Worm (Caenorhabditis elegans) whole organism, L2 larva: Measurements from ENCODE around the gene hat-1.
"Not testable (repeated sequence)": the region's sequence is repeated elsewhere in the genome, so short reads cannot be mapped to it uniquely, and the experiment has no call there.

ENCODE experiments used
- C34F6.9 ChIP-seq: fragments of 150-350 bp; optimal IDR thresholded peaks from 2 replicates; lab custom pipeline; 2014; ENCODE audit warnings: missing biosample characterization, missing genetic modification characterization
- F13H6.1 ChIP-seq: sonication (generic microtip); optimal IDR thresholded peaks from 2 replicates; lab custom pipeline; 2016; ENCODE audit warnings: missing genetic modification characterization, missing compliant biosample characterization
- Y55F3AM.14 ChIP-seq: fragments of 200-800 bp; sonication (Bioruptor generic); optimal IDR thresholded peaks from 2 replicates; lab custom pipeline; 2018; ENCODE audit warnings: mild to moderate bottlenecking, missing genetic modification characterization, missing compliant biosample characterization
- alr-1 ChIP-seq: fragments of 150-350 bp; optimal IDR thresholded peaks from 2 replicates; lab custom pipeline; 2014; ENCODE audit warnings: missing biosample characterization, missing genetic modification characterization
- aly-2 ChIP-seq: fragments of 150-350 bp; optimal IDR thresholded peaks from 2 replicates; lab custom pipeline; 2014; ENCODE audit warnings: missing biosample characterization, missing genetic modification characterization
- ceh-16 ChIP-seq: fragments of 150-350 bp; optimal IDR thresholded peaks from 2 replicates; lab custom pipeline; 2014; ENCODE audit warnings: missing biosample characterization, missing genetic modification characterization
- ceh-82 ChIP-seq: fragments of 150-350 bp; optimal IDR thresholded peaks from 2 replicates; lab custom pipeline; 2014; ENCODE audit warnings: missing biosample characterization, missing genetic modification characterization
- crh-2 ChIP-seq: sonication (generic microtip); optimal IDR thresholded peaks from 2 replicates; lab custom pipeline; 2017; ENCODE audit warnings: missing biosample characterization, missing genetic modification characterization
- egl-27 ChIP-seq: sonication (generic microtip); optimal IDR thresholded peaks from 3 replicates; lab custom pipeline; 2017; ENCODE audit warnings: missing biosample characterization, missing genetic modification reagents, missing genetic modification characterization
- elt-1 ChIP-seq: fragments of 150-350 bp; optimal IDR thresholded peaks from 2 replicates; lab custom pipeline; 2014; ENCODE audit warnings: missing biosample characterization, missing genetic modification characterization
- elt-3 ChIP-seq: sonication (generic microtip); optimal IDR thresholded peaks from 2 replicates; lab custom pipeline; 2017; ENCODE audit warnings: missing biosample characterization, missing genetic modification characterization
- fos-1 ChIP-seq: fragments of 150-350 bp; optimal IDR thresholded peaks from 2 replicates; lab custom pipeline; 2014; ENCODE audit warnings: missing biosample characterization, missing genetic modification characterization
- gmeb-1 ChIP-seq: fragments of 150-350 bp; optimal IDR thresholded peaks from 2 replicates; lab custom pipeline; 2014; ENCODE audit warnings: missing biosample characterization, missing genetic modification characterization
- lin-11 ChIP-seq: fragments of 150-350 bp; sonication (generic microtip); optimal IDR thresholded peaks from 2 replicates; lab custom pipeline; 2014; ENCODE audit warnings: missing biosample characterization, missing genetic modification characterization, inconsistent platforms, mixed read lengths
- lin-13 ChIP-seq: fragments of 150-350 bp; optimal IDR thresholded peaks from 2 replicates; lab custom pipeline; 2014; ENCODE audit warnings: missing biosample characterization, missing genetic modification reagents, missing genetic modification characterization
- lsy-2 ChIP-seq, 2 experiments: fragments of 150-350 bp in 1 of 2; sonication (generic microtip) in 1 of 2; optimal IDR thresholded peaks; 2 replicates each; lab custom pipeline; 2014 to 2017; ENCODE audit warnings: missing biosample characterization in 2 of 2, missing genetic modification characterization in 2 of 2
- mab-5 ChIP-seq: fragments of 150-350 bp; optimal IDR thresholded peaks from 2 replicates; lab custom pipeline; 2014; ENCODE audit warnings: missing biosample characterization, missing genetic modification characterization
- nhr-11 ChIP-seq: fragments of 150-350 bp; optimal IDR thresholded peaks from 2 replicates; lab custom pipeline; 2014; ENCODE audit warnings: missing biosample characterization, missing genetic modification characterization
- nhr-12 ChIP-seq: fragments of 150-350 bp; optimal IDR thresholded peaks from 2 replicates; lab custom pipeline; 2014; ENCODE audit warnings: missing biosample characterization, missing genetic modification characterization
- nhr-23 ChIP-seq: fragments of 150-350 bp; optimal IDR thresholded peaks from 2 replicates; lab custom pipeline; 2014; ENCODE audit warnings: missing biosample characterization, missing genetic modification reagents, missing genetic modification characterization
- nhr-237 ChIP-seq: fragments of 150-350 bp; optimal IDR thresholded peaks from 2 replicates; lab custom pipeline; 2014; ENCODE audit warnings: missing biosample characterization, missing genetic modification characterization
- nhr-25 ChIP-seq: fragments of 150-350 bp; sonication (generic microtip); optimal IDR thresholded peaks from 3 replicates; lab custom pipeline; 2014; ENCODE audit warnings: missing biosample characterization, missing genetic modification characterization
- nhr-6 ChIP-seq: fragments of 150-350 bp; optimal IDR thresholded peaks from 2 replicates; lab custom pipeline; 2014; ENCODE audit warnings: missing biosample characterization, missing genetic modification characterization
- sem-4 ChIP-seq: fragments of 150-350 bp; optimal IDR thresholded peaks from 2 replicates; lab custom pipeline; 2014; ENCODE audit warnings: missing biosample characterization, missing genetic modification reagents, missing genetic modification characterization
- skn-1 ChIP-seq: sonication (generic microtip); optimal IDR thresholded peaks from 2 replicates; lab custom pipeline; 2017; ENCODE audit warnings: missing biosample characterization, missing genetic modification characterization
- sma-3 ChIP-seq: sonication (generic microtip); optimal IDR thresholded peaks from 2 replicates; lab custom pipeline; 2016; ENCODE audit warnings: missing genetic modification reagents, missing genetic modification characterization, missing compliant biosample characterization
- snpc-4 ChIP-seq: fragments of 150-350 bp; optimal IDR thresholded peaks from 2 replicates; lab custom pipeline; 2014; ENCODE audit warnings: missing biosample characterization, missing genetic modification characterization
- unc-55 ChIP-seq: fragments of 150-350 bp; sonication (generic microtip); optimal IDR thresholded peaks from 3 replicates; lab custom pipeline; 2014; ENCODE audit warnings: missing biosample characterization, missing genetic modification reagents, missing genetic modification characterization
- ztf-1 ChIP-seq: fragments of 200-800 bp; sonication (Bioruptor generic); conservative IDR thresholded peaks from 2 replicates; pipeline ENCODE4 v1.3.6; 2022; ENCODE audit warnings: missing genetic modification characterization, missing compliant biosample characterization
- ztf-11 ChIP-seq: sonication (generic microtip); optimal IDR thresholded peaks from 2 replicates; lab custom pipeline; 2017; ENCODE audit warnings: missing biosample characterization, missing genetic modification characterization

The hat-1 gene

ce11 chrIII:10451012-10451411 is 44.0 kb upstream of the hat-1 start, which contains the start of gene H04D03.4:
TSS of gene H04D03.4 (minus strand) at chrIII:10451112.
- no peak for TF ChIP-seq ztf-11 (tag; lab: Kevin White, UChicago)
- TF ChIP-seq sem-4 (tag; lab: Kevin White, UChicago) = no peak
- TF ChIP-seq nhr-12 (tag; lab: Kevin White, UChicago) = no peak
- no peak for TF ChIP-seq elt-3 (tag; lab: Kevin White, UChicago)
- no peak for TF ChIP-seq nhr-25
- no peak for TF ChIP-seq fos-1
- no peak for TF ChIP-seq lin-13
- no peak for TF ChIP-seq elt-1 (tag; lab: Kevin White, UChicago)
- no peak for TF ChIP-seq nhr-6 (tag; lab: Kevin White, UChicago)
- no peak for TF ChIP-seq ztf-1 (GFP tag; lab: Robert Waterston, UW)
- no peak for TF ChIP-seq F13H6.1 (tag; lab: Kevin White, UChicago)
- no peak for TF ChIP-seq aly-2 (tag; lab: Kevin White, UChicago)
- TF ChIP-seq ceh-16 = no peak
- no peak for TF ChIP-seq ceh-82
- no peak for TF ChIP-seq nhr-11 (tag; lab: Kevin White, UChicago)
- TF ChIP-seq Y55F3AM.14 = no peak
- TF ChIP-seq egl-27 (tag; lab: Kevin White, UChicago) = no peak

DNA sequence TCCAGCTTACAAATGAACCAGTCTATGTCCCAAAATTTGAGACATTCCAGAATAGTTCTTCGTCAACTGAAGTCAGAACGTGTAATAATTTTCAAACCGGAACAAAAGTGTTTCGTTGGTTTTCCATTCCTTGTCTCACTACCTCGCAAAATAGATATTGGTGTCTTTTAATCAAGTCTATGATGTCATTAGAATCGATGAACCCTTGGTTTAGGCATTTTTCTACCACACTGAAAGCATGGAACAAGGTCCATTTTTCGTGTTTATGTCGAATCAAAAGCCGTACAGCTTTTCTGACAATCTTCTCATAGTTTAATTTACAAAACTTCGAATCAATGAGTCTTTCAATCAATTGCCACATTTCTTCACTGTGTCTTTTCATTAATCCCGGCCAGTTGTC is 39.7 kb upstream of the hat-1 start, which contains the start of gene H04D03.7:
Gene H04D03.7, minus strand, starts transcription at position 101 of the 400 bp plus-strand sequence.
- TF ChIP-seq nhr-237 (tag; lab: Kevin White, UChicago) (no peak), snpc-4 (tag; lab: Kevin White, UChicago) (no peak), ceh-16 (no peak), crh-2 (tag; lab: Kevin White, UChicago) (no peak), lin-13 (no peak), nhr-23 (tag; lab: Kevin White, UChicago) (no peak)

DNA sequence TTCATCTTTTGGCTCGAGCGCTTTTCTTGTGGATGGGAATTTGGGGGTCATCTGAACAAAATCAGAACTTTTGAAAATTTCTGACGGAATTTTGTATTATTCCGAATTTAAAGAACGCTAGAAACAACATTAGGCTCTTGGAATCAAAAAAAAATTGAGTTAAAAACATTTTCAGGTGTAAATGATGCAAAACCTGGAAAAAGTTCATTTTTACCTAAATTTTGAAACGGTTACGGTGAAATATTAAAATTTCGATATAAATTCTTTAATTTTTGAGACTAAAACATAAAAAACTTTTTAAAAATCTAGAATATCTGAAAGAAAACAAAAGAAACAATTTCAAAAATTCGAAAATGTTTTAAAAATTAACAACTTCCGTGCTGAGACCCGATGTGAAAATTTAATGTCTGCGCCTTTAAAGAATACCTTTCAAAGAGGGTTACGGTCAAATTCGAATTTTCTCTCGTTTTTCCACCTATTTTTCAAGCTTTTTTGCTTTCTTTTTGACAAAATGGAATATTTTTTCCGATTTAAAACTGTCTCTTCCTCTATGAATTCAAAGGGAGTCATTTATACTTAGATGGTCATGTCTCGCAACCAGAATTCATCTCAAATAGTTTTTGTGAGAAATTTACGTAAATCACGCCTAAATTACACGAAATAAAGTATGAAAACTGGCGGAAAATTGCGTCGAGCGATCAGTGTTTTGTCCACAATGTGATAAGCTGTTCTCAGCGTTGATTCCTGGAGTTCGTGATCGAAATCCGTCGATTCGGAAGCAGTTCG is 35.5 kb upstream of the hat-1 start, which contains the start of the genes H04D03.2 and ecps-2:
Gene H04D03.2, minus strand, starts transcription at position 51 of the 786 bp plus-strand sequence.
Gene ecps-2, plus strand, starts transcription at position 736 of the 786 bp plus-strand sequence.
- TF ChIP-seq nhr-6 (tag; lab: Kevin White, UChicago) = no peak
- TF ChIP-seq skn-1 (tag; lab: Kevin White, UChicago) = no peak
- no peak for TF ChIP-seq C34F6.9 (tag; lab: Kevin White, UChicago)
- TF ChIP-seq alr-1 (tag; lab: Kevin White, UChicago) = no peak

ce11 chrIII:10438780-10439179 is 31.7 kb upstream of the hat-1 start, which contains the start of gene H04D03.6:
TSS of gene H04D03.6 (minus strand) at chrIII:10438880.
- TF ChIP-seq lin-11, nhr-11, ztf-11 (tag; lab: Kevin White, UChicago): not testable (repeated sequence)

ce11 chrIII:10435938-10436842 is 29.1 kb upstream of the hat-1 start, which contains the start of the genes smrd-1 and enu-3.1:
TSS of gene smrd-1 (minus strand) at chrIII:10435988.
TSS of gene enu-3.1 (plus strand) at chrIII:10436276.
- TF ChIP-seq sma-3 (GFP tag; lab: Kevin White, UChicago) (peak; percentile 31), gmeb-1 (tag; lab: Kevin White, UChicago) (peak; percentile 60), C34F6.9 (tag; lab: Kevin White, UChicago) (peak; percentile 78), crh-2 (tag; lab: Kevin White, UChicago) (peak; percentile 44), unc-55 (peak; percentile 63), lsy-2 (tag; optimal IDR thresholded peaks at IDR 0.05; lab: Kevin White, UChicago) (peak; percentile 69 to 75), F13H6.1 (tag; lab: Kevin White, UChicago) (peak; percentile 50), lin-13 (peak; percentile 76), mab-5 (tag; lab: Kevin White, UChicago) (peak; percentile 39)
